Fruit fly (Drosophila melanogaster): ENCODE results near the gene abo.
A peak's percentile ranks its signal among the peaks of the same experiment; 100 is the strongest.

dm6 chr2L:10976864-10977586 lies 1.9 kb upstream of the abo start:
- TF ChIP-seq svp (GFP tag) (no peak), CG32006 (GFP tag; optimal IDR thresholded peaks at IDR 0.05) (no peak), Lpt (GFP tag; optimal IDR thresholded peaks at IDR 0.05) (no peak), CG16779 (tag; optimal IDR thresholded peaks at IDR 0.05) (no peak), vri (GFP tag; optimal IDR thresholded peaks at IDR 0.05) (no peak), eg (GFP tag; IDR thresholded peaks at IDR 0.05) (no peak), CG7368 (GFP tag; optimal IDR thresholded peaks at IDR 0.05) (no peak), spab (GFP tag; optimal IDR thresholded peaks at IDR 0.05) (no peak), CG8119 (GFP tag; IDR thresholded peaks at IDR 0.05) (no peak), dac (GFP tag; optimal IDR thresholded peaks at IDR 0.05) (no peak), CG6854 (GFP tag; optimal IDR thresholded peaks at IDR 0.05) (peak; percentile 55), OdsH (GFP tag; optimal IDR thresholded peaks at IDR 0.05) (no peak), pdm3 (GFP tag; optimal IDR thresholded peaks at IDR 0.05) (no peak)

Data from whole organism, prepupa.